Fruit fly (Drosophila melanogaster) whole organism, adult: ENCODE data around the gene betaNACtes1.
A peak's percentile ranks its signal among the peaks of the same experiment; 100 is the strongest.

Experiments used
- CG12768 ChIP-seq: fragments of 200-800 bp; sonication (Bioruptor generic); optimal IDR thresholded peaks from 2 replicates; lab custom pipeline; 2017; ENCODE audit warnings: missing biosample characterization, missing genetic modification characterization, mild to moderate bottlenecking, moderate library complexity, missing genetic modification reagents
- CG1620 ChIP-seq: fragments of 200-800 bp; sonication (Bioruptor generic); optimal IDR thresholded peaks from 2 replicates; lab custom pipeline; 2016; ENCODE audit warnings: missing biosample characterization, missing genetic modification characterization
- CG33017 ChIP-seq: fragments of 200-800 bp; sonication (Bioruptor generic); optimal IDR thresholded peaks from 2 replicates; lab custom pipeline; 2018; ENCODE audit warnings: missing biosample characterization, mild to moderate bottlenecking, missing genetic modification characterization, moderate library complexity
- CG5204 ChIP-seq: fragments of 200-800 bp; sonication (Bioruptor generic); optimal IDR thresholded peaks from 2 replicates; lab custom pipeline; 2016; ENCODE audit warnings: missing biosample characterization, missing genetic modification characterization
- Clk ChIP-seq: fragments of 200-800 bp; sonication (Bioruptor generic); optimal IDR thresholded peaks from 2 replicates; lab custom pipeline; 2017; ENCODE audit warnings: missing biosample characterization, missing genetic modification characterization
- Crg-1 ChIP-seq: fragments of 200-800 bp; sonication (Bioruptor generic); optimal IDR thresholded peaks from 2 replicates; lab custom pipeline; 2016; ENCODE audit warnings: missing biosample characterization, missing genetic modification characterization
- Mnt ChIP-seq: fragments of 200-800 bp; sonication (Bioruptor generic); optimal IDR thresholded peaks from 2 replicates; lab custom pipeline; 2016; ENCODE audit warnings: missing biosample characterization, mild to moderate bottlenecking, missing genetic modification characterization
- cic ChIP-seq: fragments of 200-800 bp; sonication (Bioruptor generic); optimal IDR thresholded peaks from 2 replicates; lab custom pipeline; 2017; ENCODE audit warnings: missing biosample characterization, mild to moderate bottlenecking, missing genetic modification characterization, moderate library complexity
- kay ChIP-seq: fragments of 200-800 bp; sonication (Bioruptor generic); peaks from one replicate; lab custom pipeline; 2016; ENCODE audit warnings: missing biosample characterization, missing genetic modification characterization, borderline replicate concordance
- pad ChIP-seq: fragments of 200-800 bp; sonication (Bioruptor generic); optimal IDR thresholded peaks from 3 replicates; lab custom pipeline; 2017; ENCODE audit warnings: missing biosample characterization, missing genetic modification characterization, mild to moderate bottlenecking, moderate library complexity, missing genetic modification reagents

dm6 chrX:14208426-14209208 lies 36.2 kb upstream of the betaNACtes1 start:
- no peak for TF ChIP-seq Crg-1 (GFP tag; lab: Kevin White, UChicago)
- TF ChIP-seq CG33017 (tag; lab: Kevin White, UChicago) = peak; percentile 41
- TF ChIP-seq pad (GFP tag; lab: Kevin White, UChicago) = peak; percentile 26
- no peak for TF ChIP-seq CG1620
- no peak for TF ChIP-seq CG5204 (GFP tag; lab: Kevin White, UChicago)
- TF ChIP-seq kay (GFP tag; lab: Kevin White, UChicago) = peak; percentile 72
- no peak for TF ChIP-seq cic (GFP tag; lab: Kevin White, UChicago)
- no peak for TF ChIP-seq Clk (GFP tag; lab: Kevin White, UChicago)
- TF ChIP-seq CG12768 (GFP tag; lab: Kevin White, UChicago) = no peak
- TF ChIP-seq Mnt (GFP tag; lab: Kevin White, UChicago) = no peak
